Worm (Caenorhabditis elegans) whole organism, late embryonic: ENCODE measurements around the gene lbp-2.

ENCODE experiments used
- C38D4.7 ChIP-seq: fragments of 200-800 bp; sonication (Bioruptor generic); optimal IDR thresholded peaks from 2 replicates; lab custom pipeline; 2018; ENCODE audit warnings: mild to moderate bottlenecking, missing genetic modification characterization, moderate library complexity, missing compliant biosample characterization
- K02D7.2 ChIP-seq: sonication (generic microtip); optimal IDR thresholded peaks from 2 replicates; lab custom pipeline; 2017; ENCODE audit warnings: mild to moderate bottlenecking, missing genetic modification characterization, missing compliant biosample characterization
- T23F11.4 ChIP-seq: fragments of 200-800 bp; sonication (Bioruptor generic); optimal IDR thresholded peaks from 2 replicates; lab custom pipeline; 2018; ENCODE audit warnings: mild to moderate bottlenecking, missing genetic modification characterization, missing compliant biosample characterization
- Y22D7AL.16 ChIP-seq: sonication (generic microtip); optimal IDR thresholded peaks from 2 replicates; lab custom pipeline; 2016; ENCODE audit warnings: missing genetic modification characterization, missing compliant biosample characterization
- ahr-1 ChIP-seq: sonication (generic microtip); optimal IDR thresholded peaks from 2 replicates; lab custom pipeline; 2016; ENCODE audit warnings: missing genetic modification characterization, missing compliant biosample characterization
- ceh-14 ChIP-seq: sonication (generic microtip); optimal IDR thresholded peaks from 2 replicates; lab custom pipeline; 2016; ENCODE audit warnings: missing genotype, missing genetic modification characterization, missing compliant biosample characterization
- ceh-24 ChIP-seq: sonication (generic microtip); optimal IDR thresholded peaks from 2 replicates; lab custom pipeline; 2016; ENCODE audit warnings: mild to moderate bottlenecking, missing genetic modification characterization, missing compliant biosample characterization
- ceh-30 ChIP-seq: fragments of 150-350 bp; optimal IDR thresholded peaks from 2 replicates; lab custom pipeline; 2014; ENCODE audit warnings: missing biosample characterization, missing genetic modification characterization
- ceh-34 ChIP-seq: sonication (generic microtip); optimal IDR thresholded peaks from 2 replicates; lab custom pipeline; 2016; ENCODE audit warnings: mild to moderate bottlenecking, missing genetic modification characterization, missing compliant biosample characterization
- ceh-45 ChIP-seq: fragments of 200-800 bp; sonication (Bioruptor generic); IDR thresholded peaks from 2 replicates; pipeline ENCODE4 v1.3.6; 2022; ENCODE audit warnings: missing genetic modification reagents, missing genetic modification characterization, missing compliant biosample characterization
- ceh-48 ChIP-seq: sonication (generic microtip); optimal IDR thresholded peaks from 2 replicates; lab custom pipeline; 2016; ENCODE audit warnings: missing genetic modification characterization, inconsistent platforms, missing compliant biosample characterization
- ceh-9 ChIP-seq: sonication (generic microtip); optimal IDR thresholded peaks from 2 replicates; lab custom pipeline; 2016; ENCODE audit warnings: mild to moderate bottlenecking, missing genetic modification characterization, inconsistent platforms, missing compliant biosample characterization
- dmd-4 ChIP-seq: sonication (generic microtip); optimal IDR thresholded peaks from 2 replicates; lab custom pipeline; 2016; ENCODE audit warnings: borderline replicate concordance, missing genetic modification characterization, missing compliant biosample characterization
- elt-2 ChIP-seq: sonication (generic microtip); optimal IDR thresholded peaks from 2 replicates; lab custom pipeline; 2016; ENCODE audit warnings: missing genetic modification reagents, missing genetic modification characterization, missing compliant biosample characterization
- elt-4 ChIP-seq: sonication (generic microtip); optimal IDR thresholded peaks from 2 replicates; lab custom pipeline; 2016; ENCODE audit warnings: missing genetic modification characterization, missing compliant biosample characterization
- fkh-10 ChIP-seq: fragments of 150-350 bp; optimal IDR thresholded peaks from 2 replicates; lab custom pipeline; 2014; ENCODE audit warnings: missing biosample characterization, missing genetic modification reagents, missing genetic modification characterization
- gmeb-2 ChIP-seq: sonication (generic microtip); optimal IDR thresholded peaks from 2 replicates; lab custom pipeline; 2016; ENCODE audit warnings: missing genetic modification characterization, inconsistent platforms, missing compliant biosample characterization
- hlh-15 ChIP-seq: sonication (generic microtip); optimal IDR thresholded peaks from 2 replicates; lab custom pipeline; 2016; ENCODE audit warnings: missing genetic modification characterization, missing compliant biosample characterization
- hlh-30 ChIP-seq: sonication (generic microtip); optimal IDR thresholded peaks from 2 replicates; lab custom pipeline; 2017; ENCODE audit warnings: antibody characterized with exemption, missing genetic modification characterization, missing compliant biosample characterization; ENCODE audit not compliant: insufficient read depth
- hlh-6 ChIP-seq: sonication (generic microtip); optimal IDR thresholded peaks from 2 replicates; lab custom pipeline; 2016; ENCODE audit warnings: missing genotype, missing genetic modification characterization, missing compliant biosample characterization
- hlh-8 ChIP-seq: sonication (generic microtip); optimal IDR thresholded peaks from 2 replicates; lab custom pipeline; 2016; ENCODE audit warnings: missing genotype, missing genetic modification characterization, missing compliant biosample characterization
- lin-11 ChIP-seq: fragments of 200-800 bp; sonication (Bioruptor generic); optimal IDR thresholded peaks from 2 replicates; lab custom pipeline; 2018; ENCODE audit warnings: mild to moderate bottlenecking, missing genetic modification characterization, missing compliant biosample characterization
- madf-2 ChIP-seq: sonication (generic microtip); optimal IDR thresholded peaks from 2 replicates; lab custom pipeline; 2017; ENCODE audit warnings: missing genetic modification characterization, missing compliant biosample characterization
- odd-2 ChIP-seq: sonication (generic microtip); optimal IDR thresholded peaks from 2 replicates; lab custom pipeline; 2017; ENCODE audit warnings: antibody characterized with exemption, mild to moderate bottlenecking, missing genetic modification characterization, missing compliant biosample characterization
- pag-3 ChIP-seq: sonication (generic microtip); optimal IDR thresholded peaks from 2 replicates; lab custom pipeline; 2016; ENCODE audit warnings: missing compliant biosample characterization, missing genetic modification characterization, borderline replicate concordance
- pax-1 ChIP-seq: fragments of 150-350 bp; optimal IDR thresholded peaks from 2 replicates; lab custom pipeline; 2014; ENCODE audit warnings: missing biosample characterization, missing genetic modification characterization
- pha-2 ChIP-seq: sonication (generic microtip); optimal IDR thresholded peaks from 2 replicates; lab custom pipeline; 2017; ENCODE audit warnings: mild to moderate bottlenecking, missing genetic modification characterization, missing compliant biosample characterization
- pqm-1 ChIP-seq: sonication (generic microtip); optimal IDR thresholded peaks from 2 replicates; lab custom pipeline; 2016; ENCODE audit warnings: missing genetic modification characterization, missing compliant biosample characterization
- ref-2 ChIP-seq: sonication (generic microtip); optimal IDR thresholded peaks from 2 replicates; lab custom pipeline; 2016; ENCODE audit warnings: missing genetic modification characterization, missing compliant biosample characterization
- rnt-1 ChIP-seq: sonication (generic microtip); optimal IDR thresholded peaks from 2 replicates; lab custom pipeline; 2016; ENCODE audit warnings: missing genetic modification characterization, missing compliant biosample characterization
- sdc-2 ChIP-seq: sonication (generic microtip); optimal IDR thresholded peaks from 2 replicates; lab custom pipeline; 2016; ENCODE audit warnings: missing genotype, missing genetic modification characterization, missing compliant biosample characterization
- sox-2 ChIP-seq: fragments of 200-800 bp; sonication (Bioruptor generic); IDR thresholded peaks from 2 replicates; pipeline ENCODE4 v1.3.6; 2022; ENCODE audit warnings: missing genetic modification reagents, missing genetic modification characterization, missing compliant biosample characterization
- sox-4 ChIP-seq: sonication (generic microtip); optimal IDR thresholded peaks from 2 replicates; lab custom pipeline; 2017; ENCODE audit warnings: mild to moderate bottlenecking, missing genetic modification characterization, inconsistent platforms, missing compliant biosample characterization
- tbx-2 ChIP-seq: sonication (generic microtip); optimal IDR thresholded peaks from 2 replicates; lab custom pipeline; 2016; ENCODE audit warnings: missing genetic modification characterization, missing compliant biosample characterization
- ttx-3 ChIP-seq: sonication (generic microtip); optimal IDR thresholded peaks from 2 replicates; lab custom pipeline; 2016; ENCODE audit warnings: missing genetic modification reagents, missing genetic modification characterization, missing compliant biosample characterization
- unc-3 ChIP-seq, 2 experiments: fragments of 200-800 bp in 1 of 2; sonication (Bioruptor generic) in 1 of 2; sonication (generic microtip) in 1 of 2; conservative IDR thresholded peaks in 1 of 2; optimal IDR thresholded peaks in 1 of 2; 2 replicates each; pipeline versions ENCODE4 v1.3.6 to Lab custom; 2016 to 2022; ENCODE audit warnings: missing compliant biosample characterization in 2 of 2, missing genetic modification characterization in 2 of 2, missing genetic modification reagents in 1 of 2
- unc-42 ChIP-seq: sonication (generic microtip); optimal IDR thresholded peaks from 2 replicates; lab custom pipeline; 2016; ENCODE audit warnings: missing genotype, missing genetic modification characterization, missing compliant biosample characterization
- unc-86 ChIP-seq: sonication (generic microtip); optimal IDR thresholded peaks from 2 replicates; lab custom pipeline; 2016; ENCODE audit warnings: missing genetic modification characterization, missing compliant biosample characterization
- ztf-16 ChIP-seq: sonication (generic microtip); optimal IDR thresholded peaks from 2 replicates; lab custom pipeline; 2017; ENCODE audit warnings: missing genetic modification characterization, missing compliant biosample characterization

lbp-2 gene

ce11 chrX:3290147-3290546, 29.7 kb downstream of the lbp-2 start:
- TF ChIP-seq ceh-9 (no peak), ztf-16 (tag; lab: Kevin White, UChicago) (no peak), lin-11 (tag; lab: Kevin White, UChicago) (no peak), elt-2 (tag; lab: Kevin White, UChicago) (peak; percentile 53), ceh-24 (tag; lab: Kevin White, UChicago) (no peak), odd-2 (tag; lab: Kevin White, UChicago) (no peak)

DNA sequence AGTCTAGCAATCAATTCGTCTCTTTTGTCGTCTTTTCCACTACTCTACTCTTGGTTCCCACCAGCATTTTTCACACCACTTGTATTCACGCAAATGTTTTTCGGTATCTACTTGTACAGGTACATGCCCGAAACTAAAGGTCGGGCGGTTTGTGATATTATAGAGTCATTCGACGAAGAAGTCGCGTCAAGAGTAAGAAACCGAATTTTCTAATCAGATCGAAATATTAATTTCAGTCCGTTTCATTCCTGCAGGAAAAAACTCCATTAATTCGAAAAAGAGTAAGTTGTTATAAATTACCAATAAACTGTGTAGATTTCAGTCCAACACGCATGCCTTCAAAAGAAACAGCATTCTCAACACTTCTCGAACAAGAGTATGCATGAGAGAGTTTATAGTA, 31.5 kb downstream of the lbp-2 start:
- TF ChIP-seq hlh-6 (tag; lab: Kevin White, UChicago) (no peak), unc-86 (tag; lab: Kevin White, UChicago) (no peak), ttx-3 (tag; lab: Kevin White, UChicago) (no peak), hlh-8 (tag; lab: Kevin White, UChicago) (no peak), unc-3 (GFP tag; conservative IDR thresholded peaks at IDR 0.05; lab: Robert Waterston, UW) (no peak), unc-3 (tag; optimal IDR thresholded peaks at IDR 0.05; lab: Kevin White, UChicago) (no peak)

DNA sequence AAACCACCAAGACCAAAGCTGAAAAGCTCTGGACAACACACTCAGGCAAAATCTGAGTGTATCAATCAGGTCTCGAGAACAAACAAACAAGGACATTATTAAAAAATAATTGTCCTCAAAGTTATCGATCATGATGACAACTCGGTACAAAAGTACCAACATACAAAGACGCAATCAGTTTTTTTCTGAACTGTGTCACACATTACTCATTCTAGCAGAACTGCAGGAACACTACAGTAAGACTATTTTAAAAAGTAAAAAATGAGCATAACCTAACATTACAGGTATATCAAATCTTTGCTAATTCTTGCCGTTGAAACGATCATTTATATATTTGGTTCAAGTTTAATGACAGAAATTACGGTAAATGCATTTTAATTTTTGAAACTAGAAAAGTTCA, 35.8 kb downstream of the lbp-2 start, which contains the start of gene K09C4.2:
K09C4.2 (plus strand) TSS at position 301 of the 400 bp plus-strand sequence.
- TF ChIP-seq madf-2 (tag; lab: Kevin White, UChicago) (no peak), elt-2 (tag; lab: Kevin White, UChicago) (no peak), ceh-34 (no peak), ceh-14 (tag; lab: Kevin White, UChicago) (no peak)
- TF ChIP-seq, all 69 proteins: peak for 0

ce11 chrX:3297812-3298211, 37.4 kb downstream of the lbp-2 start:
- TF ChIP-seq elt-2 (tag; lab: Kevin White, UChicago) (peak; percentile 57), ceh-45 (GFP tag; lab: Robert Waterston, UW) (no peak)

DNA sequence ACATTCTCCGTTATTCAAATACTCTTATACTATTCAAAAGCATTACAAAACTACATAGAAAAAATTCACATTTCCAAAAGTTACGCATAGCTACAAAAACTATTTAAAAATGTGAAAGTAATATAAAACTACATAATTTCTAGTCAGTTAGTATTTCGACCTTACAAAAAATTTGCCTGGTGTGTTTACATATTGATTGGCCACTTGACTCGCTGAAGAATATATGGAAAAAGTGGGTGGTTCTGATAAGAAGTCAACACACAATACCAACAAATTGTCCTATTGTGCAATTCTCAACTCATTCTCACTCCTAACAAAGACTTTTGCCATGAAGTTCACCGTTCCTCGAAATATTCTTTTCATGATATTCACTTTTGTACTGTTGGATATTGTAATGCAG, 38.2 kb downstream of the lbp-2 start, which contains the start of gene K09C4.1:
K09C4.1 (plus strand) TSS at position 301 of the 400 bp plus-strand sequence.
- no peak for TF ChIP-seq ref-2
- TF ChIP-seq pax-1 (tag; lab: Kevin White, UChicago): no peak
- TF ChIP-seq tbx-2: no peak
- TF ChIP-seq gmeb-2 (tag; lab: Kevin White, UChicago): no peak
- no peak for TF ChIP-seq pha-2 (tag; lab: Kevin White, UChicago)
- no peak for TF ChIP-seq elt-2 (tag; lab: Kevin White, UChicago)
- no peak for TF ChIP-seq sox-4 (tag; lab: Kevin White, UChicago)
- no peak for TF ChIP-seq ceh-48 (tag; lab: Kevin White, UChicago)
- no peak for TF ChIP-seq rnt-1 (tag; lab: Kevin White, UChicago)
- no peak for TF ChIP-seq hlh-6 (tag; lab: Kevin White, UChicago)
- TF ChIP-seq hlh-15 (tag; lab: Kevin White, UChicago): no peak
- TF ChIP-seq unc-42 (tag; lab: Kevin White, UChicago): no peak
- no peak for TF ChIP-seq elt-4 (tag; lab: Kevin White, UChicago)
- TF ChIP-seq pag-3 (tag; lab: Kevin White, UChicago): no peak
- TF ChIP-seq ceh-30 (tag; lab: Kevin White, UChicago): no peak
- no peak for TF ChIP-seq Y22D7AL.16 (tag; lab: Kevin White, UChicago)
- no peak for TF ChIP-seq sdc-2 (tag; lab: Kevin White, UChicago)
- TF ChIP-seq ceh-45 (GFP tag; lab: Robert Waterston, UW): no peak
- no peak for TF ChIP-seq ahr-1

- TF ChIP-seq ttx-3 (tag; lab: Kevin White, UChicago) (no peak), pqm-1 (tag; lab: Kevin White, UChicago) (no peak), ceh-9 (no peak), madf-2 (tag; lab: Kevin White, UChicago) (no peak), sdc-2 (tag; lab: Kevin White, UChicago) (no peak), hlh-6 (tag; lab: Kevin White, UChicago) (no peak), fkh-10 (GFP tag; lab: Kevin White, UChicago) (no peak), sox-2 (GFP tag; lab: Robert Waterston, UW) (no peak), T23F11.4 (GFP tag; lab: Kevin White, UChicago) (no peak), C38D4.7 (no peak), hlh-30 (tag; lab: Kevin White, UChicago) (no peak), K02D7.2 (tag; lab: Kevin White, UChicago) (no peak), ceh-48 (tag; lab: Kevin White, UChicago) (no peak), dmd-4 (no peak), Y22D7AL.16 (tag; lab: Kevin White, UChicago) (no peak), elt-4 (tag; lab: Kevin White, UChicago) (no peak)
Observed at ce11 chrX:3300582-3300981, 40.2 kb downstream of the lbp-2 start.
